Fruit fly (Drosophila melanogaster): ENCODE measurements around the gene CG6845.

The CG6845 gene

DNA sequence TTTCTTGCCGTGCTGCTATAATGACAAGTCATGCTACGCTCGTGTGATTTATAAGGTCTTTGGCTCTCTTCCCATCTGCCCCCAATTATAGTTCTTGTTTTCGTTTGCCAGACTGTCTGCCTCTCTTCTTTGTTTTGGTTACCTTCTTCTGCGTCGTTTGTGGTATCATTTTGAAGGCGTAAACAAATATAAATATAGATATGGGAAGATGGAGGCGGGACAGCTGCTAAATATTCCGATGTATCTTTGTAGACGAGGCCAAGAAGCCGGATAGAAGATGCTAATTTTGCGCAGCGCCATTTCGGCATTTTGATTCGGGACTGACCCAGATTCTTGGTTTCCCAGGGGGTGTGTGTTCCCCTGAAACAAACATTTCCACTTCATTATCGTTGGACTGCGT lies 26.8 kb upstream of the CG6845 start (continued):
- TF ChIP-seq ind (GFP tag; optimal IDR thresholded peaks at IDR 0.05) (no peak), gro (GFP tag; optimal IDR thresholded peaks at IDR 0.05) (no peak), CG2199 (GFP tag; IDR thresholded peaks at IDR 0.05) (peak; percentile 67; the same call in 1 of the 3 replicates), croc (GFP tag; conservative IDR thresholded peaks at IDR 0.05) (no peak), D (optimal IDR thresholded peaks at IDR 0.05) (no peak), D (GFP tag; optimal IDR thresholded peaks at IDR 0.05) (no peak), B-H2 (GFP tag; optimal IDR thresholded peaks at IDR 0.05) (no peak), Opbp (GFP tag; IDR thresholded peaks at IDR 0.05; ENCODE audit: partially characterized antibody) (no peak), CG16863 (GFP tag; optimal IDR thresholded peaks at IDR 0.05) (no peak), CG17385 (GFP tag; optimal IDR thresholded peaks at IDR 0.05) (no peak), grau (tag; optimal IDR thresholded peaks at IDR 0.05) (no peak), CG2678 (tag; optimal IDR thresholded peaks at IDR 0.05) (no peak), sug (tag; optimal IDR thresholded peaks at IDR 0.05) (peak; percentile 12), Mes4 (GFP tag; optimal IDR thresholded peaks at IDR 0.05) (no peak), MTF-1 (GFP tag; optimal IDR thresholded peaks at IDR 0.05; ENCODE audit: borderline replicate concordance) (peak; percentile 16), Ssrp (tag; optimal IDR thresholded peaks at IDR 0.05) (no peak), onecut (GFP tag; IDR thresholded peaks at IDR 0.05) (peak; percentile 10; the same call in 1 of the 2 replicates), CG13894 (tag; optimal IDR thresholded peaks at IDR 0.05) (peak; percentile 6), dmrt99B (tag; optimal IDR thresholded peaks at IDR 0.05) (no peak), ro (GFP tag; IDR thresholded peaks at IDR 0.05) (no peak), Dp (GFP tag; optimal IDR thresholded peaks at IDR 0.05) (no peak), Atf-2 (GFP tag; optimal IDR thresholded peaks at IDR 0.05) (no peak), Lpt (GFP tag; optimal IDR thresholded peaks at IDR 0.05) (no peak), CG7987 (GFP tag; optimal IDR thresholded peaks at IDR 0.05) (no peak), H15 (GFP tag; IDR thresholded peaks at IDR 0.05) (no peak)

- TF ChIP-seq Pdp1 (GFP tag; optimal IDR thresholded peaks at IDR 0.05): peak in 1 of 2 experiments; percentile 59
- TF ChIP-seq prd (optimal IDR thresholded peaks at IDR 0.05): no peak
- peak; percentile 45; the same call in 1 of the 3 replicates for TF ChIP-seq prd (GFP tag; IDR thresholded peaks at IDR 0.05)
- TF ChIP-seq CG6813 (GFP tag; optimal IDR thresholded peaks at IDR 0.05): no peak
- TF ChIP-seq BtbVII (GFP tag; optimal IDR thresholded peaks at IDR 0.05): peak; percentile 50
- peak; percentile 84 for TF ChIP-seq abd-A (tag; optimal IDR thresholded peaks at IDR 0.05)
- peak; percentile 52 for TF ChIP-seq Hey (tag; optimal IDR thresholded peaks at IDR 0.05)
- TF ChIP-seq CG12299 (tag; optimal IDR thresholded peaks at IDR 0.05): peak; percentile 31
- no peak for TF ChIP-seq CG17186 (GFP tag; optimal IDR thresholded peaks at IDR 0.05)
- no peak for TF ChIP-seq cas (GFP tag; IDR thresholded peaks at IDR 0.05)
- peak; percentile 45 for TF ChIP-seq twi (tag; optimal IDR thresholded peaks at IDR 0.05)
- no peak for TF ChIP-seq toy (GFP tag; IDR thresholded peaks at IDR 0.05)
- TF ChIP-seq CG6791 (GFP tag; IDR thresholded peaks at IDR 0.05; ENCODE audit: partially characterized antibody): 0 out of 3 replicates have a peak, but pooled peaks have one; percentile 27
- no peak for TF ChIP-seq Dref (GFP tag; IDR thresholded peaks at IDR 0.05)
- TF ChIP-seq Oli (tag; optimal IDR thresholded peaks at IDR 0.05): no peak
- TF ChIP-seq CG11247 (GFP tag; IDR thresholded peaks at IDR 0.05): no peak
- peak; percentile 11 for TF ChIP-seq zen (tag; optimal IDR thresholded peaks at IDR 0.05)
- peak; percentile 15 for TF ChIP-seq kni (GFP tag; optimal IDR thresholded peaks at IDR 0.05)
- no peak for TF ChIP-seq cad (GFP tag; optimal IDR thresholded peaks at IDR 0.05)
- peak; percentile 19 for TF ChIP-seq CG12769 (tag; optimal IDR thresholded peaks at IDR 0.05)
- TF ChIP-seq Oaz (GFP tag; IDR thresholded peaks at IDR 0.05): no peak
- TF ChIP-seq pfk (GFP tag; optimal IDR thresholded peaks at IDR 0.05): no peak
- peak; percentile 41 for TF ChIP-seq sens (GFP tag)
- TF ChIP-seq CG18599 (GFP tag; optimal IDR thresholded peaks at IDR 0.05): peak; percentile 34
- TF ChIP-seq CG8290 (GFP tag; optimal IDR thresholded peaks at IDR 0.05): no peak
- peak in 1 of 2 experiments; percentile 18 for TF ChIP-seq CG8290 (tag; optimal IDR thresholded peaks at IDR 0.05)
Measured at dm6 chr3L:123784-124479, 22.3 kb upstream of the CG6845 start.

Data from whole organism, embryonic.